In the genomic region with DNA sequence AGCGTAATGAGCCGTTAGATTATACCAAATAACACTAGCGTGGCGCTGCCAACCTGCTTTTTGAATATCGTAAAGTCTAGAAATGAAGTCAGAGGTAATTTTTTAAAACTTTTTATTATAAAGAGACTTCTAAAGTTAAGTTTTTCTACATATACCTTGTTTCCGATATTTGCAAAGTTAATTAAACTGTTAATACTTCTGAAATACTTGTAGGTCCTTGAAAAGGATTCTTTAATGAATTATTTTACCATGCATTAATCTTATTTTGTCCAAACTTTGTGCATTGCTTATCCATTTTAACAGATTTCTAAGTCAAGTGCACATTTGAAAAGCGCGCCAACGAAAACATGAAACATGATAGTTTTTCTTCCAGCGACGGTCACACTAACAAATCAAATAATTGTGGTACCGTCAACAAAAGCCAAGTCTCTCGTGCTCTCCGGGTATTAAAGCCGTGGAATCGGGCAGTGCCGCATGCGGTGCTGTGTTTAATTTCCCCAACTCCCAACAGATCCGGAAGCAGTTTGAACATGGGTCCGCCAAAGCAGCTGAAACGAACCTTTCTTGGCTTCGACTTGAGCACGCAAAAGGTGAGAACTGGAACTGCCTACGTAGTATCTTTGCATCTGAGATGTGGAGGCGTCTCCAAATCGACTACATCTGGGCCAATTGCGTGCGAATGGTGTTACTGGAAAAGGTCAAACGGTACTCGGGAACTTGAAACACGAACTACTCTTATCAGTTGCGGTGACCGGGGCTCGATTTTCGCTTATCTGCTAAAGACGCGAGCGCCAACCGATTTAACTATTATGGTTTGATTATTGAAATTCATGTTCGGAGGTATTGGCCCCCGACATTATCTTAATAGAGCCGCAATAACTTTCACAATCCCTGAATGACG, we compare ENCODE assay signal across 1 fruit fly cellular context.
TF ChIP-seq lines count a peak whose summit lies in the region.

Gene EMC2A (minus strand): TSS at position 13 of the 901 bp plus-strand sequence.
Gene CG3534 (plus strand): TSS at position 388 of the 901 bp plus-strand sequence.

TF ChIP-seq in whole organism, embryonic, 481 proteins besides CTCF, POLR2A, EP300 and RAD21 (continued from another document):
- TF ChIP-seq CG7839 (tag; optimal IDR thresholded peaks at IDR 0.05; lab: Kevin White, UChicago) (peak; percentile 54), CG2199 (GFP tag; IDR thresholded peaks at IDR 0.05; lab: Robert Waterston, UW) (no peak), tio (GFP tag; optimal IDR thresholded peaks at IDR 0.05; lab: Kevin White, UChicago) (no peak), MBD-R2 (GFP tag; IDR thresholded peaks at IDR 0.05; lab: Robert Waterston, UW) (no peak), pzg (GFP tag; optimal IDR thresholded peaks at IDR 0.05; lab: Kevin White, UChicago) (peak; percentile 42), Hmr (GFP tag; optimal IDR thresholded peaks at IDR 0.05; lab: Kevin White, UChicago) (peak; percentile 22), pum (GFP tag; optimal IDR thresholded peaks at IDR 0.05; lab: Kevin White, UChicago) (peak; percentile 4), Dad (GFP tag; optimal IDR thresholded peaks at IDR 0.05; lab: Kevin White, UChicago) (no peak), CG12104 (GFP tag; optimal IDR thresholded peaks at IDR 0.05; lab: Kevin White, UChicago) (peak; percentile 2), so (GFP tag; IDR thresholded peaks at IDR 0.05; lab: Robert Waterston, UW) (peak; percentile 62; the same call in 2 of the 3 replicates), CG2875 (GFP tag; optimal IDR thresholded peaks at IDR 0.05; lab: Kevin White, UChicago) (no peak), CG2712 (tag; optimal IDR thresholded peaks at IDR 0.05; lab: Kevin White, UChicago) (peak; percentile 57), CG10959 (GFP tag; IDR thresholded peaks at IDR 0.05; lab: Robert Waterston, UW) (no peak), vvl (GFP tag; IDR thresholded peaks at IDR 0.05; lab: Robert Waterston, UW) (peak; percentile 18; the same call in 1 of the 2 replicates), CG2678 (tag; optimal IDR thresholded peaks at IDR 0.05; lab: Kevin White, UChicago) (peak; percentile 53), CG12744 (GFP tag; optimal IDR thresholded peaks at IDR 0.05; lab: Kevin White, UChicago) (no peak), Deaf1 (tag; optimal IDR thresholded peaks at IDR 0.05; lab: Kevin White, UChicago) (peak; percentile 64), CG12659 (GFP tag; optimal IDR thresholded peaks at IDR 0.05; lab: Kevin White, UChicago) (peak; percentile 2), CG7556 (GFP tag; optimal IDR thresholded peaks at IDR 0.05; lab: Kevin White, UChicago) (peak; percentile 11), toy (GFP tag; IDR thresholded peaks at IDR 0.05; lab: Robert Waterston, UW) (no peak), CG6175 (GFP tag; IDR thresholded peaks at IDR 0.05; lab: Robert Waterston, UW) (no peak), CG3838 (GFP tag; optimal IDR thresholded peaks at IDR 0.05; lab: Kevin White, UChicago) (no peak), CG4404 (GFP tag; IDR thresholded peaks at IDR 0.05; lab: Robert Waterston, UW) (no peak), CG14441 (GFP tag; IDR thresholded peaks at IDR 0.05; lab: Robert Waterston, UW) (peak; percentile 23; the same call in 1 of the 2 replicates), CG32532 (GFP tag; IDR thresholded peaks at IDR 0.05; lab: Robert Waterston, UW) (peak; percentile 57), BEAF-32 (GFP tag; optimal IDR thresholded peaks at IDR 0.05; lab: Kevin White, UChicago) (peak; percentile 10), CG17912 (GFP tag; optimal IDR thresholded peaks at IDR 0.05; lab: Kevin White, UChicago) (no peak), ERR (GFP tag; optimal IDR thresholded peaks at IDR 0.05; lab: Kevin White, UChicago) (peak; percentile 17), fd3F (GFP tag; optimal IDR thresholded peaks at IDR 0.05; lab: Kevin White, UChicago) (no peak), Elba2 (GFP tag; optimal IDR thresholded peaks at IDR 0.05; lab: Kevin White, UChicago) (no peak), grn (GFP tag; optimal IDR thresholded peaks at IDR 0.05; lab: Kevin White, UChicago) (peak; percentile 12), Bdp1 (GFP tag; optimal IDR thresholded peaks at IDR 0.05; lab: Kevin White, UChicago) (no peak), Nf-YC (tag; optimal IDR thresholded peaks at IDR 0.05; lab: Kevin White, UChicago) (peak; percentile 25), Hey (tag; optimal IDR thresholded peaks at IDR 0.05; lab: Kevin White, UChicago) (no peak), ranshi (GFP tag; IDR thresholded peaks at IDR 0.05; lab: Robert Waterston, UW) (0 out of 2 replicates have a peak, but pooled peaks have one; percentile 47), Pdp1 (GFP tag; optimal IDR thresholded peaks at IDR 0.05; lab: Kevin White, UChicago) (peak; percentile 18 to 26), Ada2b (GFP tag; IDR thresholded peaks at IDR 0.05; lab: Robert Waterston, UW) (no peak), Mad (GFP tag; optimal IDR thresholded peaks at IDR 0.05; lab: Kevin White, UChicago) (no peak), Max (GFP tag; optimal IDR thresholded peaks at IDR 0.05; lab: Kevin White, UChicago) (peak; percentile 21), CG7372 (GFP tag; IDR thresholded peaks at IDR 0.05; lab: Robert Waterston, UW) (0 out of 2 replicates have a peak, but pooled peaks have one; percentile 17), gfzf (GFP tag; optimal IDR thresholded peaks at IDR 0.05; lab: Kevin White, UChicago) (peak; percentile 80), Xrp1 (GFP tag; IDR thresholded peaks at IDR 0.05; lab: Robert Waterston, UW) (peak; percentile 44; the same call in 1 of the 2 replicates), Awh (GFP tag; IDR thresholded peaks at IDR 0.05; lab: Robert Waterston, UW) (0 out of 2 replicates have a peak, but pooled peaks have one; percentile 18), lola (GFP tag; optimal IDR thresholded peaks at IDR 0.05; lab: Kevin White, UChicago) (no peak), CG14710 (tag; optimal IDR thresholded peaks at IDR 0.05; lab: Kevin White, UChicago) (peak; percentile 49), lmd (GFP tag; IDR thresholded peaks at IDR 0.05; lab: Robert Waterston, UW) (no peak), mam (GFP tag; optimal IDR thresholded peaks at IDR 0.05; lab: Kevin White, UChicago) (peak; percentile 38), Eip74EF (GFP tag; optimal IDR thresholded peaks at IDR 0.05; lab: Kevin White, UChicago) (peak in 1 of 2 experiments; percentile 56), NC2β (GFP tag; optimal IDR thresholded peaks at IDR 0.05; lab: Kevin White, UChicago) (no peak), tgo (GFP tag; IDR thresholded peaks at IDR 0.05; lab: Robert Waterston, UW) (peak; percentile 26; the same call in 1 of the 3 replicates), B-H2 (GFP tag; optimal IDR thresholded peaks at IDR 0.05; lab: Kevin White, UChicago) (no peak), HLH3B (GFP tag; IDR thresholded peaks at IDR 0.05; lab: Robert Waterston, UW) (no peak), CG12236 (GFP tag; optimal IDR thresholded peaks at IDR 0.05; lab: Kevin White, UChicago) (no peak), CG5245 (GFP tag; optimal IDR thresholded peaks at IDR 0.05; lab: Kevin White, UChicago) (no peak), tna (GFP tag; IDR thresholded peaks at IDR 0.05; lab: Robert Waterston, UW; ENCODE audit: partially characterized antibody) (0 out of 2 replicates have a peak, but pooled peaks have one; percentile 29), bcd (GFP tag; optimal IDR thresholded peaks at IDR 0.05; lab: Kevin White, UChicago) (peak; percentile 41), CG9215 (GFP tag; IDR thresholded peaks at IDR 0.05; lab: Robert Waterston, UW) (0 out of 2 replicates have a peak, but pooled peaks have one; percentile 20), stwl (tag; optimal IDR thresholded peaks at IDR 0.05; lab: Kevin White, UChicago) (peak; percentile 76), CG15269 (tag; optimal IDR thresholded peaks at IDR 0.05; lab: Kevin White, UChicago) (no peak), CG3163 (GFP tag; optimal IDR thresholded peaks at IDR 0.05; lab: Kevin White, UChicago) (no peak), aop (GFP tag; IDR thresholded peaks at IDR 0.05; lab: Robert Waterston, UW) (no peak), dpn (GFP tag; optimal IDR thresholded peaks at IDR 0.05; lab: Kevin White, UChicago) (peak in 1 of 2 experiments; percentile 44), CG17359 (tag; optimal IDR thresholded peaks at IDR 0.05; lab: Kevin White, UChicago) (peak; percentile 8), CG30403 (GFP tag; optimal IDR thresholded peaks at IDR 0.05; lab: Kevin White, UChicago) (peak; percentile 25), sr (GFP tag; IDR thresholded peaks at IDR 0.05; lab: Robert Waterston, UW) (no peak), YL-1 (GFP tag; optimal IDR thresholded peaks at IDR 0.05; lab: Kevin White, UChicago) (peak; percentile 24), CG4328 (GFP tag; optimal IDR thresholded peaks at IDR 0.05; lab: Kevin White, UChicago) (no peak), jing (GFP tag; optimal IDR thresholded peaks at IDR 0.05; lab: Kevin White, UChicago) (no peak), Dip3 (GFP tag; optimal IDR thresholded peaks at IDR 0.05; lab: Kevin White, UChicago) (peak; percentile 32), Sry-β (GFP tag; optimal IDR thresholded peaks at IDR 0.05; lab: Kevin White, UChicago) (no peak), phol (tag; optimal IDR thresholded peaks at IDR 0.05; lab: Kevin White, UChicago) (peak; percentile 68), Asciz (GFP tag; optimal IDR thresholded peaks at IDR 0.05; lab: Kevin White, UChicago) (peak; percentile 3), maf-S (GFP tag; optimal IDR thresholded peaks at IDR 0.05; lab: Kevin White, UChicago) (peak; percentile 17), Doc3 (GFP tag; IDR thresholded peaks at IDR 0.05; lab: Robert Waterston, UW; ENCODE audit: partially characterized antibody) (no peak), CG6689 (GFP tag; IDR thresholded peaks at IDR 0.05; lab: Robert Waterston, UW) (peak; percentile 14; the same call in 1 of the 2 replicates), repo (GFP tag; optimal IDR thresholded peaks at IDR 0.05; lab: Kevin White, UChicago) (no peak), Nf-YB (GFP tag; optimal IDR thresholded peaks at IDR 0.05; lab: Kevin White, UChicago) (no peak), CG11247 (GFP tag; IDR thresholded peaks at IDR 0.05; lab: Robert Waterston, UW) (no peak), CG7928 (GFP tag; optimal IDR thresholded peaks at IDR 0.05; lab: Kevin White, UChicago) (no peak), Lhr (GFP tag; optimal IDR thresholded peaks at IDR 0.05; lab: Kevin White, UChicago) (no peak), sug (tag; optimal IDR thresholded peaks at IDR 0.05; lab: Kevin White, UChicago) (peak; percentile 20), CG11085 (GFP tag; IDR thresholded peaks at IDR 0.05; lab: Robert Waterston, UW) (no peak), lab (GFP tag; optimal IDR thresholded peaks at IDR 0.05; lab: Kevin White, UChicago) (peak; percentile 11), CG2120 (GFP tag; optimal IDR thresholded peaks at IDR 0.05; lab: Kevin White, UChicago) (peak; percentile 2), gsb-n (tag; optimal IDR thresholded peaks at IDR 0.05; lab: Kevin White, UChicago) (no peak), az2 (GFP tag; optimal IDR thresholded peaks at IDR 0.05; lab: Kevin White, UChicago) (no peak)
